Fruit fly (Drosophila melanogaster) whole organism, prepupa: ENCODE measurements around the gene CG13896.
A peak's percentile ranks its signal among the peaks of the same experiment; 100 is the strongest.

Experiments
- Blimp-1 ChIP-seq: fragments of 200-800 bp; sonication (Bioruptor generic); optimal IDR thresholded peaks from 3 replicates; lab custom pipeline; 2017; ENCODE audit warnings: missing biosample characterization, missing genetic modification characterization, mild to moderate bottlenecking, moderate library complexity, missing genetic modification reagents
- CG10631 ChIP-seq: fragments of 200-800 bp; sonication (Bioruptor generic); optimal IDR thresholded peaks from 2 replicates; lab custom pipeline; 2016; ENCODE audit warnings: missing biosample characterization, missing genetic modification characterization
- CG10669 ChIP-seq: fragments of 200-800 bp; sonication (Bioruptor generic); optimal IDR thresholded peaks from 3 replicates; lab custom pipeline; 2018; ENCODE audit warnings: missing biosample characterization, mild to moderate bottlenecking, missing genetic modification characterization, moderate library complexity
- CG11294 ChIP-seq: fragments of 200-800 bp; sonication (Bioruptor generic); IDR thresholded peaks from 2 replicates; pipeline ENCODE4 v1.3.6; 2022; ENCODE audit warnings: missing biosample characterization, missing genetic modification characterization
- CG11762 ChIP-seq: fragments of 200-800 bp; sonication (Bioruptor generic); optimal IDR thresholded peaks from 3 replicates; lab custom pipeline; 2016; ENCODE audit warnings: missing biosample characterization, missing genetic modification characterization; ENCODE audit not compliant: insufficient read depth
- CG11902 ChIP-seq: fragments of 200-800 bp; sonication (Bioruptor generic); optimal IDR thresholded peaks from 3 replicates; lab custom pipeline; 2016; ENCODE audit warnings: missing biosample characterization, missing genetic modification characterization
- CG16779 ChIP-seq: fragments of 200-800 bp; sonication (Bioruptor generic); optimal IDR thresholded peaks from 3 replicates; lab custom pipeline; 2017; ENCODE audit warnings: missing biosample characterization, mild to moderate bottlenecking, missing genetic modification characterization
- CG3032 ChIP-seq: fragments of 200-800 bp; optimal IDR thresholded peaks from 2 replicates; lab custom pipeline; 2019; ENCODE audit warnings: missing biosample characterization, mild to moderate bottlenecking, missing genetic modification characterization, moderate library complexity
- CG31627 ChIP-seq: fragments of 200-800 bp; sonication (Bioruptor generic); optimal IDR thresholded peaks from 3 replicates; lab custom pipeline; 2016; ENCODE audit warnings: missing biosample characterization, missing genetic modification characterization
- CG32006 ChIP-seq: fragments of 200-800 bp; sonication (Bioruptor generic); optimal IDR thresholded peaks from 3 replicates; lab custom pipeline; 2017; ENCODE audit warnings: missing biosample characterization, mild to moderate bottlenecking, missing genetic modification characterization
- CG34406 ChIP-seq: fragments of 200-800 bp; sonication (Bioruptor generic); optimal IDR thresholded peaks from 3 replicates; lab custom pipeline; 2016; ENCODE audit warnings: missing biosample characterization, missing genetic modification characterization
- CG3919 ChIP-seq: fragments of 200-800 bp; sonication (Bioruptor generic); optimal IDR thresholded peaks from 3 replicates; lab custom pipeline; 2016; ENCODE audit warnings: missing biosample characterization, missing genetic modification characterization
- CG4318 ChIP-seq: fragments of 200-800 bp; sonication (Bioruptor generic); optimal IDR thresholded peaks from 3 replicates; lab custom pipeline; 2017; ENCODE audit warnings: missing biosample characterization, mild to moderate bottlenecking, missing genetic modification characterization
- CG6276 ChIP-seq: fragments of 200-800 bp; sonication (Bioruptor generic); optimal IDR thresholded peaks from 2 replicates; lab custom pipeline; 2017; ENCODE audit warnings: missing biosample characterization, mild to moderate bottlenecking, missing genetic modification characterization
- CG6792 ChIP-seq: fragments of 200-800 bp; sonication (Bioruptor generic); optimal IDR thresholded peaks from 3 replicates; lab custom pipeline; 2016; ENCODE audit warnings: missing biosample characterization, missing genetic modification characterization
- CG6808 ChIP-seq: fragments of 200-800 bp; sonication (Bioruptor generic); optimal IDR thresholded peaks from 3 replicates; lab custom pipeline; 2017; ENCODE audit warnings: missing biosample characterization, missing genetic modification characterization, mild to moderate bottlenecking, moderate library complexity, missing genetic modification reagents
- CG6854 ChIP-seq: fragments of 200-800 bp; sonication (Bioruptor generic); optimal IDR thresholded peaks from 2 replicates; lab custom pipeline; 2017; ENCODE audit warnings: missing biosample characterization, mild to moderate bottlenecking, missing genetic modification characterization
- CG7368 ChIP-seq: fragments of 200-800 bp; sonication (Bioruptor generic); optimal IDR thresholded peaks from 3 replicates; lab custom pipeline; 2016; ENCODE audit warnings: missing biosample characterization, missing genetic modification characterization
- CG8119 ChIP-seq: fragments of 200-800 bp; sonication (Bioruptor generic); IDR thresholded peaks from 3 replicates; pipeline ENCODE4 v1.3.6; 2022; ENCODE audit warnings: missing biosample characterization, missing genetic modification characterization
- CG8632 ChIP-seq: fragments of 200-800 bp; sonication (Bioruptor generic); optimal IDR thresholded peaks from 3 replicates; lab custom pipeline; 2016; ENCODE audit warnings: missing biosample characterization, missing genetic modification characterization
- CG9139 ChIP-seq: fragments of 200-800 bp; sonication (Bioruptor generic); optimal IDR thresholded peaks from 3 replicates; lab custom pipeline; 2017; ENCODE audit warnings: missing biosample characterization, mild to moderate bottlenecking, missing genetic modification characterization
- Eip75B ChIP-seq: fragments of 200-800 bp; sonication (Bioruptor generic); optimal IDR thresholded peaks from 3 replicates; lab custom pipeline; 2016; ENCODE audit warnings: missing biosample characterization, missing genetic modification characterization
- Eip93F ChIP-seq: fragments of 200-800 bp; sonication (Bioruptor generic); optimal IDR thresholded peaks from 2 replicates; lab custom pipeline; 2016; ENCODE audit warnings: missing biosample characterization, mild to moderate bottlenecking, missing genetic modification characterization
- Ets21C ChIP-seq: fragments of 200-800 bp; sonication (Bioruptor generic); optimal IDR thresholded peaks from 3 replicates; lab custom pipeline; 2016; ENCODE audit warnings: missing biosample characterization, missing genetic modification characterization
- Ets96B ChIP-seq: fragments of 200-800 bp; optimal IDR thresholded peaks from 2 replicates; lab custom pipeline; 2019; ENCODE audit warnings: missing biosample characterization, mild to moderate bottlenecking, missing genetic modification characterization, moderate library complexity
- Gug ChIP-seq: fragments of 200-800 bp; sonication (Bioruptor generic); IDR thresholded peaks from 2 replicates; pipeline ENCODE4 v1.3.6; 2022; ENCODE audit warnings: missing biosample characterization, missing genetic modification characterization
- Hr38 ChIP-seq: sonication (Bioruptor generic); optimal IDR thresholded peaks from 2 replicates; lab custom pipeline; 2016; ENCODE audit warnings: missing biosample characterization, missing genetic modification characterization
- Hr39 ChIP-seq: fragments of 200-800 bp; sonication (Bioruptor generic); optimal IDR thresholded peaks from 2 replicates; lab custom pipeline; 2016; ENCODE audit warnings: missing biosample characterization, missing genetic modification characterization
- Hr4 ChIP-seq: fragments of 200-800 bp; sonication (Bioruptor generic); optimal IDR thresholded peaks from 3 replicates; lab custom pipeline; 2016; ENCODE audit warnings: missing biosample characterization, missing genetic modification characterization
- Lpt ChIP-seq: fragments of 200-800 bp; sonication (Bioruptor generic); optimal IDR thresholded peaks from 3 replicates; lab custom pipeline; 2016; ENCODE audit warnings: missing biosample characterization, missing genetic modification characterization
- Met ChIP-seq: fragments of 200-800 bp; sonication (Bioruptor generic); optimal IDR thresholded peaks from 3 replicates; lab custom pipeline; 2016; ENCODE audit warnings: missing biosample characterization, missing genetic modification characterization
- OdsH ChIP-seq: fragments of 200-800 bp; sonication (Bioruptor generic); optimal IDR thresholded peaks from 3 replicates; lab custom pipeline; 2016; ENCODE audit warnings: missing biosample characterization, missing genetic modification characterization
- Smox ChIP-seq: fragments of 200-800 bp; sonication (Bioruptor generic); optimal IDR thresholded peaks from 3 replicates; lab custom pipeline; 2016; ENCODE audit warnings: missing biosample characterization, missing genetic modification characterization
- Sox102F ChIP-seq: fragments of 200-800 bp; sonication (Bioruptor generic); optimal IDR thresholded peaks from 2 replicates; lab custom pipeline; 2016; ENCODE audit warnings: missing biosample characterization, mild to moderate bottlenecking, missing genetic modification characterization
- Sox14 ChIP-seq: fragments of 200-800 bp; sonication (Bioruptor generic); optimal IDR thresholded peaks from 3 replicates; lab custom pipeline; 2016; ENCODE audit warnings: missing biosample characterization, missing genetic modification characterization
- Sox15 ChIP-seq: fragments of 200-800 bp; sonication (Bioruptor generic); optimal IDR thresholded peaks from 3 replicates; lab custom pipeline; 2016; ENCODE audit warnings: missing biosample characterization, missing genetic modification characterization
- achi ChIP-seq: fragments of 200-800 bp; sonication (Bioruptor generic); optimal IDR thresholded peaks from 3 replicates; lab custom pipeline; 2016; ENCODE audit warnings: missing biosample characterization, missing genetic modification characterization
- acj6 ChIP-seq: fragments of 200-800 bp; sonication (Bioruptor generic); optimal IDR thresholded peaks from 3 replicates; lab custom pipeline; 2016; ENCODE audit warnings: missing biosample characterization, missing genetic modification characterization
- cyc ChIP-seq: fragments of 200-800 bp; sonication (Bioruptor generic); optimal IDR thresholded peaks from 3 replicates; lab custom pipeline; 2016; ENCODE audit warnings: missing biosample characterization, missing genetic modification characterization
- dac ChIP-seq: fragments of 200-800 bp; sonication (Bioruptor generic); optimal IDR thresholded peaks from 2 replicates; lab custom pipeline; 2017; ENCODE audit warnings: missing biosample characterization, mild to moderate bottlenecking, missing genetic modification characterization
- dsx ChIP-seq: fragments of 200-800 bp; optimal IDR thresholded peaks from 3 replicates; lab custom pipeline; 2019; ENCODE audit warnings: missing biosample characterization, mild to moderate bottlenecking, missing genetic modification characterization, moderate library complexity; ENCODE audit not compliant: poor library complexity, severe bottlenecking
- esn ChIP-seq: fragments of 200-800 bp; sonication (Bioruptor generic); optimal IDR thresholded peaks from 2 replicates; lab custom pipeline; 2016; ENCODE audit warnings: missing biosample characterization, mild to moderate bottlenecking, missing genetic modification characterization, moderate library complexity
- fd59A ChIP-seq: fragments of 200-800 bp; sonication (Bioruptor generic); optimal IDR thresholded peaks from 2 replicates; lab custom pipeline; 2017; ENCODE audit warnings: missing biosample characterization, mild to moderate bottlenecking, missing genetic modification characterization, missing genetic modification reagents
- fkh ChIP-seq: fragments of 200-800 bp; sonication (Bioruptor generic); optimal IDR thresholded peaks from 3 replicates; lab custom pipeline; 2017; ENCODE audit warnings: missing biosample characterization, mild to moderate bottlenecking, missing genetic modification characterization, moderate library complexity
- lz ChIP-seq: fragments of 200-800 bp; sonication (Bioruptor generic); optimal IDR thresholded peaks from 3 replicates; lab custom pipeline; 2016; ENCODE audit warnings: missing biosample characterization, missing genetic modification characterization
- net ChIP-seq: fragments of 200-800 bp; sonication (Bioruptor generic); optimal IDR thresholded peaks from 3 replicates; lab custom pipeline; 2016; ENCODE audit warnings: missing biosample characterization, missing genetic modification characterization
- salr ChIP-seq, 2 experiments: fragments of 200-800 bp; sonication (Bioruptor generic); optimal IDR thresholded peaks; 3 replicates each; lab custom pipeline; 2016 to 2018; ENCODE audit warnings: missing biosample characterization in 2 of 2, missing genetic modification characterization in 2 of 2, mild to moderate bottlenecking in 1 of 2
- ss ChIP-seq, 2 experiments: fragments of 200-800 bp; sonication (Bioruptor generic); optimal IDR thresholded peaks; 2 replicates in 1 of 2; 3 replicates in 1 of 2; lab custom pipeline; 2017 to 2018; ENCODE audit warnings: mild to moderate bottlenecking in 2 of 2, missing biosample characterization in 2 of 2, missing genetic modification characterization in 2 of 2, moderate library complexity in 1 of 2
- svp ChIP-seq: fragments of 200-800 bp; sonication (Bioruptor generic); peaks from one replicate; lab custom pipeline; 2016; ENCODE audit warnings: missing biosample characterization, missing genetic modification characterization
- topi ChIP-seq: fragments of 200-800 bp; sonication (Bioruptor generic); optimal IDR thresholded peaks from 3 replicates; lab custom pipeline; 2016; ENCODE audit warnings: missing biosample characterization, missing genetic modification characterization
- vri ChIP-seq: fragments of 200-800 bp; sonication (Bioruptor generic); optimal IDR thresholded peaks from 3 replicates; lab custom pipeline; 2016; ENCODE audit warnings: missing biosample characterization, mild to moderate bottlenecking, missing genetic modification characterization

The CG13896 gene

DNA sequence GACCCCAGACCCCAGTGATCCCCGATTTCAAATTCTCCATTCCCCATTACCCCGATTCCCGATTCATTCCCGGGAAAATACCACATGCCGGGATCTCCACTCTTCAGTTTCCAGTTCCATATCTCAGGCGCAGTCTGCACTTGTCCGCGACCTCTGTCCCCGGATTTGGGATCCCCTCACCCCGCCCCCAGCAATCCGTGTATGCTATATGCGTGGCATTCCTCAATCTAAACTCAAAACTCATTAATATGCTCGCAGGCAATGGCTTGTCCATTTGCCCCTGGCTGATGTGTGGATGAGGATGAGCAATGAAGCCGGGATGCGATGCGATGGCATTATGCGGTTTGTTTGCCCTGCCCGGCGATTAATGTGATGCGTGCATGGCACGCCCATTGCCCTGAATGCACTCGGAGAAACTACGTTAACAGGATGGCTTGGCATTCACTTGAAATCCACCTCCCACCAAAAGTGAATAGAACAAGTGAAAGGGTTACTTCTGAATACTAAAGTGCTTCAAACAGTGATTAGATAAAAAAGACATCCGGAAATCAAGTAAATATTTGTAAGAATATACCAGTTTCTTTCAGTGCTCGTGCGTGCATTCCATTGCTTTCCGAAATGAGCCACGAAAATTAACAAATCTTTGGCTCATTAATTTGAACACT, 14.0 kb upstream of the CG13896 start:
- peak; percentile 57 for TF ChIP-seq CG3032 (tag; lab: Kevin White, UChicago)
- peak; percentile 61 for TF ChIP-seq CG6808 (GFP tag; lab: Kevin White, UChicago)
- peak; percentile 84 for TF ChIP-seq Ets21C (GFP tag; lab: Kevin White, UChicago)
- no peak for TF ChIP-seq fkh (GFP tag; lab: Kevin White, UChicago)
- no peak for TF ChIP-seq CG16779 (tag; lab: Kevin White, UChicago)
- TF ChIP-seq net, result peak; percentile 44
- peak; percentile 74 for TF ChIP-seq Ets96B
- peak; percentile 78 for TF ChIP-seq OdsH (GFP tag; lab: Kevin White, UChicago)
- peak; percentile 89 for TF ChIP-seq Sox102F (GFP tag; lab: Kevin White, UChicago)
- peak; percentile 83 for TF ChIP-seq CG3919 (GFP tag; lab: Kevin White, UChicago)
- TF ChIP-seq cyc, result peak; percentile 91
- no peak for TF ChIP-seq Gug (GFP tag; lab: Robert Waterston, UW)
- TF ChIP-seq Lpt, result no peak
- TF ChIP-seq CG8119, result 0 out of 3 replicates have a peak, but pooled peaks have one; percentile 21
- TF ChIP-seq Blimp-1 (GFP tag; lab: Kevin White, UChicago), result peak; percentile 64
- peak; percentile 92 for TF ChIP-seq CG31627 (GFP tag; lab: Kevin White, UChicago)
- TF ChIP-seq dsx (GFP tag; lab: Kevin White, UChicago), result peak; percentile 38
- TF ChIP-seq salr (GFP tag; optimal IDR thresholded peaks at IDR 0.05; lab: Kevin White, UChicago), result peak; percentile 14 to 38
- no peak for TF ChIP-seq CG4318
- TF ChIP-seq CG11902 (GFP tag; lab: Kevin White, UChicago), result peak; percentile 71
- TF ChIP-seq Eip93F (GFP tag; lab: Kevin White, UChicago), result no peak
- TF ChIP-seq CG34406 (GFP tag; lab: Kevin White, UChicago), result peak; percentile 79
- peak; percentile 64 for TF ChIP-seq CG8632 (GFP tag; lab: Kevin White, UChicago)
- peak; percentile 28 for TF ChIP-seq CG9139 (GFP tag; lab: Kevin White, UChicago)
- peak; percentile 88 for TF ChIP-seq lz (GFP tag; lab: Kevin White, UChicago)
- TF ChIP-seq Hr38 (GFP tag; lab: Kevin White, UChicago), result no peak
- TF ChIP-seq achi (GFP tag; lab: Kevin White, UChicago), result peak; percentile 76
- TF ChIP-seq Eip75B (GFP tag; lab: Kevin White, UChicago), result peak; percentile 61
- TF ChIP-seq acj6 (GFP tag; lab: Kevin White, UChicago), result peak; percentile 78
- TF ChIP-seq ss (GFP tag; optimal IDR thresholded peaks at IDR 0.05; lab: Kevin White, UChicago), result peak; percentile 54 to 70
- peak; percentile 94 for TF ChIP-seq Met (GFP tag; lab: Kevin White, UChicago)
- TF ChIP-seq CG6792 (GFP tag; lab: Kevin White, UChicago), result peak; percentile 84
- peak; percentile 80 for TF ChIP-seq Sox14 (GFP tag; lab: Kevin White, UChicago)
- peak; percentile 92 for TF ChIP-seq Hr39
- peak; percentile 95 for TF ChIP-seq svp (GFP tag; lab: Kevin White, UChicago)
- TF ChIP-seq CG11294 (GFP tag; lab: Robert Waterston, UW), result no peak
- TF ChIP-seq CG6276, result no peak
- TF ChIP-seq CG11762, result peak; percentile 32
- TF ChIP-seq CG10631 (GFP tag; lab: Kevin White, UChicago), result peak; percentile 69
- peak; percentile 93 for TF ChIP-seq esn
- peak; percentile 26 for TF ChIP-seq CG32006
- peak; percentile 73 for TF ChIP-seq CG10669 (GFP tag; lab: Kevin White, UChicago)
- peak; percentile 88 for TF ChIP-seq Smox (GFP tag; lab: Kevin White, UChicago)
- peak; percentile 68 for TF ChIP-seq CG7368 (GFP tag; lab: Kevin White, UChicago)
- peak; percentile 91 for TF ChIP-seq topi (GFP tag; lab: Kevin White, UChicago)
- TF ChIP-seq vri (GFP tag; lab: Kevin White, UChicago), result peak; percentile 75
- TF ChIP-seq CG6854 (GFP tag; lab: Kevin White, UChicago), result peak; percentile 58
- TF ChIP-seq Hr4 (GFP tag; lab: Kevin White, UChicago), result peak; percentile 32
- peak; percentile 70 for TF ChIP-seq Sox15 (GFP tag; lab: Kevin White, UChicago)
- no peak for TF ChIP-seq dac (GFP tag; lab: Kevin White, UChicago)
- peak; percentile 49 for TF ChIP-seq fd59A
